Worm (Caenorhabditis elegans) whole organism, L2 larva: Measurements from ENCODE around the gene mec-2.

Experiments
- F13H6.1 ChIP-seq: sonication (generic microtip); optimal IDR thresholded peaks from 2 replicates; lab custom pipeline; 2016; ENCODE audit warnings: missing genetic modification characterization, missing compliant biosample characterization
- ZK546.5 ChIP-seq: sonication (generic microtip); optimal IDR thresholded peaks from 2 replicates; lab custom pipeline; 2017; ENCODE audit warnings: missing biosample characterization, missing genetic modification characterization
- ama-1 ChIP-seq: fragments of 150-350 bp; optimal IDR thresholded peaks from 2 replicates; lab custom pipeline; 2018; ENCODE audit warnings: inconsistent platforms
- blmp-1 ChIP-seq: sonication (generic microtip); optimal IDR thresholded peaks from 2 replicates; lab custom pipeline; 2017; ENCODE audit warnings: missing genetic modification characterization, mild to moderate bottlenecking, missing compliant biosample characterization, antibody characterized with exemption, moderate library complexity; ENCODE audit not compliant: insufficient read depth
- ceh-82 ChIP-seq: fragments of 150-350 bp; optimal IDR thresholded peaks from 2 replicates; lab custom pipeline; 2014; ENCODE audit warnings: missing biosample characterization, missing genetic modification characterization
- egl-27 ChIP-seq: sonication (generic microtip); optimal IDR thresholded peaks from 3 replicates; lab custom pipeline; 2017; ENCODE audit warnings: missing biosample characterization, missing genetic modification reagents, missing genetic modification characterization
- elt-3 ChIP-seq: sonication (generic microtip); optimal IDR thresholded peaks from 2 replicates; lab custom pipeline; 2017; ENCODE audit warnings: missing biosample characterization, missing genetic modification characterization
- gmeb-1 ChIP-seq: fragments of 150-350 bp; optimal IDR thresholded peaks from 2 replicates; lab custom pipeline; 2014; ENCODE audit warnings: missing biosample characterization, missing genetic modification characterization
- mab-5 ChIP-seq: fragments of 150-350 bp; optimal IDR thresholded peaks from 2 replicates; lab custom pipeline; 2014; ENCODE audit warnings: missing biosample characterization, missing genetic modification characterization
- mdl-1 ChIP-seq, 2 experiments: fragments of 150-350 bp in 1 of 2; sonication (generic microtip) in 1 of 2; optimal IDR thresholded peaks; 2 replicates each; lab custom pipeline; 2017; ENCODE audit warnings: missing biosample characterization in 2 of 2, missing genetic modification characterization in 2 of 2
- unc-39 ChIP-seq: fragments of 150-350 bp; optimal IDR thresholded peaks from 2 replicates; lab custom pipeline; 2014; ENCODE audit warnings: missing biosample characterization, missing genetic modification characterization
- unc-62 ChIP-seq: fragments of 150-350 bp; optimal IDR thresholded peaks from 2 replicates; lab custom pipeline; 2014; ENCODE audit warnings: missing biosample characterization, missing genetic modification reagents, missing genetic modification characterization

DNA sequence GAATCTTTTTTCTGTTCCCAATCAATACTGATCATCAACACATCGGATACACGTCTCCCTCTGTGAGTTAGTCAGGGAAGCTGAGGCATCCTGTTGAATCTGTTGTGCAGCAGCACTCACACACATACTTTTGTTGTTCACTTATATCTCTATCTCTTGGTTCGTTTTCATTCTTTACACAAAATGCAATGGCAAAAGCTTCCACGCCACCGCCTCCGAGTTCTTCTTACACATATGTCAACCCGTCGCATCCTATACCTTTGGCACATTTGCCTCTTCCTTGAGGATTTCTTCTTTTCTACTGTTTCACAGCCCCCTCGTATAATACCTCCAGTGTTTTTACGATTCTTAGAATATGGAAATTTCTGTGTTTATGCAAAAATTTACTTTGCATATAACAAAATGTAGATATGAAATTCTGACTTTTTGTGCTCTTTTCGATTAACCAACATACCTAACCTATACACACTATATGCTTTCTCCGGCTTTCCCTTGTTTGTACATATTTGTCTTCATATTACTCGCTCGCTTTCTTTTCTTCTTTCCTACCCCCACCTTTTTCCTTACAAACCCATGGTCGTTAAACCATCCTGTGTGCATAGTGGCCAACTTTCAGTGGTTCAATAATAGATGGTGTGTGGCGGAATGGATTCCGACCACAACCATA, 25.1 kb downstream of the mec-2 start, which contains the start of gene unc-97:
- no peak for TF ChIP-seq mdl-1 (tag; optimal IDR thresholded peaks at IDR 0.05; lab: Kevin White, UChicago)
- no peak for TF ChIP-seq ZK546.5
- TF ChIP-seq F13H6.1 (tag; lab: Kevin White, UChicago), result no peak
- TF ChIP-seq ama-1 (lab: Kevin White, UChicago), result no peak
- no peak for TF ChIP-seq blmp-1 (tag; lab: Kevin White, UChicago)
- TF ChIP-seq gmeb-1 (tag; lab: Kevin White, UChicago), result no peak
- TF ChIP-seq mab-5 (tag; lab: Kevin White, UChicago), result no peak
- TF ChIP-seq unc-39 (tag; lab: Kevin White, UChicago), result no peak
- TF ChIP-seq ceh-82 (tag; lab: Kevin White, UChicago), result no peak
- TF ChIP-seq elt-3 (tag; lab: Kevin White, UChicago), result no peak
- no peak for TF ChIP-seq egl-27 (tag; lab: Kevin White, UChicago)
- no peak for TF ChIP-seq unc-62 (GFP tag; lab: Kevin White, UChicago)
